Fruit fly (Drosophila melanogaster): ENCODE results near the gene CG15373.

DNA sequence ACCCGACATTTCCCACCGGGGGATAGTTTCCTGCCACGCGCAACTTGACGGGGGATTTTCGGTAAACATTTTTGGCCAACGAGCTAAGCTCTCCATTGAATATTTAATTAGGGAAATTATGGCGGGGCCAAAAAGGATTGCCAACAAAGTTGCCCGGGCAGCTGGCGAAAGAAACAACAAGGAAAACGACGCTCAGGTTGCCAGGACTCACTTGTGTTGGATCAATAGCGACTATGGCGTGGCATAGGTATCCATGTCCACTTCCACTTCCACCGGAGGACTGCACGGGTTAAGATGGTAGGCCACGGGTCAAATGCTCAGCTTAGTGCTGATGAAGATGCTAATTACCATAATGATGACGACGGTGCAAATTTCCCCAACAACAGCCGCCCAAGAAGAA, at the start of gene CG15373:
- TF ChIP-seq CG5204 (GFP tag; optimal IDR thresholded peaks at IDR 0.05) (no peak), CG11617 (GFP tag; optimal IDR thresholded peaks at IDR 0.05) (no peak), kay (GFP tag; ENCODE audit: borderline replicate concordance) (no peak), Clk (GFP tag; optimal IDR thresholded peaks at IDR 0.05) (no peak), CG7101 (tag; optimal IDR thresholded peaks at IDR 0.05) (no peak)
